Worm (Caenorhabditis elegans): Measurements from ENCODE around the gene B0303.4.
A peak's percentile ranks its signal among the peaks of the same experiment; 100 is the strongest.

ce11 chrIII:8739126-8739525 is 49.5 kb downstream of the B0303.4 start:
- TF ChIP-seq ceh-100 (GFP tag; IDR thresholded peaks at IDR 0.05): no peak
- no peak for TF ChIP-seq madf-8 (GFP tag; conservative IDR thresholded peaks at IDR 0.05)
- TF ChIP-seq unc-130 (GFP tag; optimal IDR thresholded peaks at IDR 0.05): no peak
- TF ChIP-seq let-526 (GFP tag; IDR thresholded peaks at IDR 0.05): no peak
- TF ChIP-seq rcor-1 (GFP tag; IDR thresholded peaks at IDR 0.05): no peak
- TF ChIP-seq let-607 (tag; optimal IDR thresholded peaks at IDR 0.05): peak in 1 of 2 experiments; percentile 45
- no peak for TF ChIP-seq hsf-1 (GFP tag; IDR thresholded peaks at IDR 0.05)
